Fruit fly (Drosophila melanogaster) whole organism, embryonic: ENCODE measurements around the gene Spc105R.

Source experiments
- Ada2b ChIP-seq: fragments of 200-800 bp; sonication (Bioruptor generic); IDR thresholded peaks from 2 replicates; pipeline ENCODE4 v1.3.6; 2022; ENCODE audit warnings: missing biosample characterization, missing genetic modification characterization
- Aef1 ChIP-seq: fragments of 200-800 bp; sonication (Bioruptor generic); IDR thresholded peaks from 3 replicates; pipeline ENCODE4 v1.3.6; 2022; ENCODE audit warnings: missing biosample characterization, missing genetic modification characterization
- CG10267 ChIP-seq: fragments of 200-800 bp; sonication (Bioruptor generic); optimal IDR thresholded peaks from 2 replicates; lab custom pipeline; 2018; ENCODE audit warnings: missing biosample characterization, mild to moderate bottlenecking, missing genetic modification characterization, moderate library complexity
- CG12071 ChIP-seq: fragments of 200-800 bp; sonication (Bioruptor generic); optimal IDR thresholded peaks from 3 replicates; lab custom pipeline; 2018; ENCODE audit warnings: missing biosample characterization, mild to moderate bottlenecking, missing genetic modification characterization
- CG12659 ChIP-seq: fragments of 200-800 bp; sonication (Bioruptor generic); optimal IDR thresholded peaks from 3 replicates; lab custom pipeline; 2017; ENCODE audit warnings: mild to moderate bottlenecking, missing biosample characterization, missing genetic modification reagents, missing genetic modification characterization
- CG17186 ChIP-seq: fragments of 200-800 bp; sonication (Bioruptor generic); optimal IDR thresholded peaks from 3 replicates; lab custom pipeline; 2017; ENCODE audit warnings: missing biosample characterization, missing genetic modification reagents, missing genetic modification characterization
- CG17829 ChIP-seq: fragments of 200-800 bp; optimal IDR thresholded peaks from 2 replicates; lab custom pipeline; 2019; ENCODE audit warnings: missing biosample characterization, mild to moderate bottlenecking, missing genetic modification characterization, moderate library complexity
- CG2712 ChIP-seq: fragments of 200-800 bp; optimal IDR thresholded peaks from 3 replicates; lab custom pipeline; 2019; ENCODE audit warnings: missing biosample characterization, mild to moderate bottlenecking, missing genetic modification characterization, moderate library complexity
- CG32532 ChIP-seq: fragments of 200-800 bp; sonication (Bioruptor generic); IDR thresholded peaks from 2 replicates; pipeline ENCODE4 v1.3.6; 2022; ENCODE audit warnings: missing biosample characterization, missing genetic modification characterization
- CG32772 ChIP-seq: fragments of 200-800 bp; sonication (Bioruptor generic); IDR thresholded peaks from 2 replicates; pipeline ENCODE4 v1.3.6; 2022; ENCODE audit warnings: missing biosample characterization, missing genetic modification characterization
- CG34422 ChIP-seq: fragments of 200-800 bp; sonication (Bioruptor generic); IDR thresholded peaks from 3 replicates; pipeline ENCODE4 v1.3.6; 2022; ENCODE audit warnings: missing biosample characterization, missing genetic modification characterization
- CG7928 ChIP-seq: fragments of 200-800 bp; sonication (Bioruptor generic); optimal IDR thresholded peaks from 2 replicates; lab custom pipeline; 2017; ENCODE audit warnings: missing biosample characterization, mild to moderate bottlenecking, missing genetic modification characterization
- CG7963 ChIP-seq: fragments of 200-800 bp; sonication (Bioruptor generic); IDR thresholded peaks from 3 replicates; pipeline ENCODE4 v1.3.6; 2022; ENCODE audit warnings: missing biosample characterization, missing genetic modification characterization; ENCODE audit not compliant: partially characterized antibody
- CG8281 ChIP-seq: fragments of 200-800 bp; sonication (Bioruptor generic); optimal IDR thresholded peaks from 2 replicates; lab custom pipeline; 2018; ENCODE audit warnings: missing biosample characterization, mild to moderate bottlenecking, missing genetic modification characterization, moderate library complexity
- CG9876 ChIP-seq: fragments of 200-800 bp; sonication (Bioruptor generic); optimal IDR thresholded peaks from 2 replicates; lab custom pipeline; 2016; ENCODE audit warnings: missing biosample characterization, missing genetic modification characterization
- HLH4C ChIP-seq: fragments of 200-800 bp; sonication (Bioruptor generic); IDR thresholded peaks from 3 replicates; pipeline ENCODE4 v1.3.6; 2022; ENCODE audit warnings: missing biosample characterization, missing genetic modification characterization; ENCODE audit not compliant: partially characterized antibody
- HLHmδ ChIP-seq: fragments of 200-800 bp; sonication (Bioruptor generic); optimal IDR thresholded peaks from 2 replicates; lab custom pipeline; 2018; ENCODE audit warnings: missing biosample characterization, mild to moderate bottlenecking, missing genetic modification characterization, moderate library complexity
- MBD-R2 ChIP-seq: fragments of 200-800 bp; sonication (Bioruptor generic); IDR thresholded peaks from 2 replicates; pipeline ENCODE4 v1.3.6; 2022; ENCODE audit warnings: missing biosample characterization, missing genetic modification characterization
- MESR4 ChIP-seq: fragments of 200-800 bp; sonication (Bioruptor generic); optimal IDR thresholded peaks from 2 replicates; lab custom pipeline; 2018; ENCODE audit warnings: missing biosample characterization, mild to moderate bottlenecking, missing genetic modification characterization, moderate library complexity
- Nf-YB ChIP-seq: fragments of 200-800 bp; sonication (Bioruptor generic); optimal IDR thresholded peaks from 3 replicates; lab custom pipeline; 2019; ENCODE audit warnings: missing biosample characterization, mild to moderate bottlenecking, missing genetic modification characterization, moderate library complexity
- Nf-YC ChIP-seq: fragments of 200-800 bp; optimal IDR thresholded peaks from 3 replicates; lab custom pipeline; 2019; ENCODE audit warnings: missing biosample characterization, mild to moderate bottlenecking, missing genetic modification characterization, moderate library complexity
- Rfx ChIP-seq: fragments of 200-800 bp; sonication (Bioruptor generic); IDR thresholded peaks from 2 replicates; pipeline ENCODE4 v1.3.6; 2022; ENCODE audit warnings: missing biosample characterization, missing genetic modification characterization
- abd-A ChIP-seq: fragments of 200-800 bp; sonication (Bioruptor generic); optimal IDR thresholded peaks from 3 replicates; lab custom pipeline; 2019; ENCODE audit warnings: missing biosample characterization, mild to moderate bottlenecking, missing genetic modification characterization, moderate library complexity
- ac ChIP-seq: fragments of 200-800 bp; sonication (Bioruptor generic); optimal IDR thresholded peaks from 3 replicates; lab custom pipeline; 2017; ENCODE audit warnings: missing biosample characterization, mild to moderate bottlenecking, missing genetic modification characterization
- aop ChIP-seq: fragments of 200-800 bp; sonication (Bioruptor generic); IDR thresholded peaks from 2 replicates; pipeline ENCODE4 v1.3.6; 2022; ENCODE audit warnings: missing biosample characterization, missing genetic modification characterization
- btn ChIP-seq: fragments of 200-800 bp; sonication (Bioruptor generic); optimal IDR thresholded peaks from 2 replicates; lab custom pipeline; 2016; ENCODE audit warnings: missing biosample characterization, missing genetic modification characterization
- caup ChIP-seq: fragments of 200-800 bp; sonication (Bioruptor generic); optimal IDR thresholded peaks from 3 replicates; lab custom pipeline; 2017; ENCODE audit warnings: missing biosample characterization, mild to moderate bottlenecking, missing genetic modification characterization, moderate library complexity; ENCODE audit not compliant: severe bottlenecking
- ci ChIP-seq: fragments of 200-800 bp; sonication (Bioruptor generic); IDR thresholded peaks from 3 replicates; pipeline ENCODE4 v1.3.6; 2022; ENCODE audit warnings: missing biosample characterization, missing genetic modification characterization
- corto ChIP-seq: fragments of 200-800 bp; sonication (Bioruptor generic); optimal IDR thresholded peaks from 2 replicates; lab custom pipeline; 2016; ENCODE audit warnings: missing biosample characterization, mild to moderate bottlenecking, missing genetic modification characterization, moderate library complexity
- cwo ChIP-seq: fragments of 200-800 bp; sonication (Bioruptor generic); optimal IDR thresholded peaks from 3 replicates; lab custom pipeline; 2017; ENCODE audit warnings: missing biosample characterization, missing genetic modification characterization, mild to moderate bottlenecking, moderate library complexity, missing genetic modification reagents
- dimm ChIP-seq: fragments of 200-800 bp; sonication (Bioruptor generic); IDR thresholded peaks from 2 replicates; pipeline ENCODE4 v1.3.6; 2022; ENCODE audit warnings: missing biosample characterization, missing genetic modification characterization
- dm ChIP-seq: fragments of 200-800 bp; sonication (Bioruptor generic); optimal IDR thresholded peaks from 3 replicates; lab custom pipeline; 2016; ENCODE audit warnings: missing biosample characterization, missing genetic modification characterization
- dpn ChIP-seq, 2 experiments: fragments of 200-800 bp; sonication (Bioruptor generic); optimal IDR thresholded peaks; 3 replicates each; lab custom pipeline; 2016; ENCODE audit warnings: missing biosample characterization in 2 of 2, missing genetic modification characterization in 2 of 2
- eve ChIP-seq, 2 experiments: fragments of >200 bp; optimal IDR thresholded peaks; 2 replicates each; lab custom pipeline; 2017; ENCODE audit warnings: missing biosample characterization in 2 of 2, missing genetic modification characterization in 2 of 2
- fu2 ChIP-seq: fragments of 200-800 bp; sonication (Bioruptor generic); optimal IDR thresholded peaks from 2 replicates; lab custom pipeline; 2016; ENCODE audit warnings: missing biosample characterization, missing genetic modification characterization
- gce ChIP-seq: fragments of 200-800 bp; sonication (Bioruptor generic); IDR thresholded peaks from 3 replicates; pipeline ENCODE4 v1.3.6; 2022; ENCODE audit warnings: missing biosample characterization, missing genetic modification characterization
- ham ChIP-seq: fragments of 200-800 bp; sonication (Bioruptor generic); IDR thresholded peaks from 2 replicates; pipeline ENCODE4 v1.3.6; 2022; ENCODE audit warnings: missing biosample characterization, missing genetic modification characterization
- nerfin-2 ChIP-seq: fragments of 200-800 bp; sonication (Bioruptor generic); IDR thresholded peaks from 2 replicates; pipeline ENCODE4 v1.3.6; 2022; ENCODE audit warnings: missing biosample characterization, missing genetic modification characterization; ENCODE audit not compliant: partially characterized antibody
- nom ChIP-seq: fragments of 200-800 bp; sonication (Bioruptor generic); optimal IDR thresholded peaks from 2 replicates; lab custom pipeline; 2017; ENCODE audit warnings: missing biosample characterization, missing genetic modification characterization, mild to moderate bottlenecking, moderate library complexity, missing genetic modification reagents
- onecut ChIP-seq: fragments of 200-800 bp; sonication (Bioruptor generic); IDR thresholded peaks from 2 replicates; pipeline ENCODE4 v1.3.6; 2022; ENCODE audit warnings: missing biosample characterization, missing genetic modification characterization
- pho ChIP-seq: fragments of 200-800 bp; sonication (Bioruptor generic); optimal IDR thresholded peaks from 2 replicates; lab custom pipeline; 2016; ENCODE audit warnings: missing biosample characterization, missing genetic modification characterization
- sd ChIP-seq: fragments of 200-800 bp; sonication (Bioruptor generic); optimal IDR thresholded peaks from 3 replicates; lab custom pipeline; 2018; ENCODE audit warnings: missing biosample characterization, mild to moderate bottlenecking, missing genetic modification characterization, moderate library complexity
- so ChIP-seq: fragments of 200-800 bp; sonication (Bioruptor generic); IDR thresholded peaks from 3 replicates; pipeline ENCODE4 v1.3.6; 2022; ENCODE audit warnings: missing biosample characterization, missing genetic modification characterization
- sob ChIP-seq: fragments of 200-800 bp; sonication (Bioruptor generic); IDR thresholded peaks from 2 replicates; pipeline ENCODE4 v1.3.6; 2022; ENCODE audit warnings: missing biosample characterization, missing genetic modification characterization
- tna ChIP-seq: fragments of 200-800 bp; sonication (Bioruptor generic); IDR thresholded peaks from 2 replicates; pipeline ENCODE4 v1.3.6; 2022; ENCODE audit warnings: missing biosample characterization, missing genetic modification characterization; ENCODE audit not compliant: partially characterized antibody
- twi ChIP-seq: fragments of 200-800 bp; optimal IDR thresholded peaks from 2 replicates; lab custom pipeline; 2019; ENCODE audit warnings: missing biosample characterization, mild to moderate bottlenecking, missing genetic modification characterization, moderate library complexity
- tx ChIP-seq: fragments of 200-800 bp; sonication (Bioruptor generic); optimal IDR thresholded peaks from 2 replicates; lab custom pipeline; 2016; ENCODE audit warnings: missing biosample characterization, missing genetic modification characterization
- unc-4 ChIP-seq: fragments of 200-800 bp; sonication (Bioruptor generic); IDR thresholded peaks from 2 replicates; pipeline ENCODE4 v1.3.6; 2022; ENCODE audit warnings: missing biosample characterization, missing genetic modification characterization; ENCODE audit not compliant: partially characterized antibody

The Spc105R gene

dm6 chr3L:20778224-20779063 is 21.8 kb upstream of the Spc105R start, which contains the start of the genes Pex16 and Pex14 (continued):
- TF ChIP-seq pho (peak; percentile 87), onecut (GFP tag; lab: Robert Waterston, UW) (peak; percentile 25; the same call in 1 of the 2 replicates), CG9876 (GFP tag; lab: Kevin White, UChicago) (peak; percentile 77), MESR4 (GFP tag; lab: Kevin White, UChicago) (peak; percentile 67), MBD-R2 (GFP tag; lab: Robert Waterston, UW) (peak; percentile 81), so (peak; percentile 66; the same call in 1 of the 3 replicates), CG8281 (tag; lab: Kevin White, UChicago) (peak; percentile 10), tx (peak; percentile 73), unc-4 (GFP tag; lab: Robert Waterston, UW) (0 out of 2 replicates have a peak, but pooled peaks have one; percentile 13), HLHmδ (GFP tag; lab: Kevin White, UChicago) (no peak), btn (GFP tag; lab: Kevin White, UChicago) (peak; percentile 45), CG17186 (GFP tag; lab: Kevin White, UChicago) (peak; percentile 36), sob (peak; percentile 79), dm (GFP tag; lab: Kevin White, UChicago) (peak; percentile 48), CG7928 (GFP tag; lab: Kevin White, UChicago) (no peak), ham (GFP tag; lab: Robert Waterston, UW) (no peak), Aef1 (peak; percentile 67), twi (tag; lab: Kevin White, UChicago) (peak; percentile 42), CG7963 (GFP tag; lab: Robert Waterston, UW) (no peak), caup (peak; percentile 27), ac (GFP tag; lab: Kevin White, UChicago) (no peak), nom (GFP tag; lab: Kevin White, UChicago) (no peak), dimm (GFP tag; lab: Robert Waterston, UW) (0 out of 2 replicates have a peak, but pooled peaks have one; percentile 36), tna (GFP tag; lab: Robert Waterston, UW) (no peak), gce (GFP tag; lab: Robert Waterston, UW) (peak; percentile 65; the same call in 2 of the 3 replicates), Nf-YC (tag; lab: Kevin White, UChicago) (peak; percentile 47), CG2712 (tag; lab: Kevin White, UChicago) (peak; percentile 68), CG12071 (GFP tag; lab: Kevin White, UChicago) (peak; percentile 20), CG12659 (GFP tag; lab: Kevin White, UChicago) (peak; percentile 56), nerfin-2 (no peak), eve (GFP tag; optimal IDR thresholded peaks at IDR 0.05; lab: Kevin White, UChicago) (no peak), CG10267 (tag; lab: Kevin White, UChicago) (peak; percentile 44), sd (tag; lab: Kevin White, UChicago) (no peak), Rfx (GFP tag; lab: Robert Waterston, UW) (peak; percentile 85), Ada2b (GFP tag; lab: Robert Waterston, UW) (peak; percentile 72), corto (GFP tag; lab: Kevin White, UChicago) (no peak), CG17829 (tag; lab: Kevin White, UChicago) (peak; percentile 64), dpn (GFP tag; optimal IDR thresholded peaks at IDR 0.05; lab: Kevin White, UChicago) (peak; percentile 78 to 84), CG34422 (GFP tag; lab: Robert Waterston, UW) (peak; percentile 66), aop (GFP tag; lab: Robert Waterston, UW) (no peak), cwo (GFP tag; lab: Kevin White, UChicago) (peak; percentile 17), CG32772 (peak; percentile 65), CG32532 (GFP tag; lab: Robert Waterston, UW) (peak; percentile 82), fu2 (GFP tag; lab: Kevin White, UChicago) (peak; percentile 69), ci (GFP tag; lab: Robert Waterston, UW) (peak; percentile 70), abd-A (tag; lab: Kevin White, UChicago) (no peak), HLH4C (GFP tag; lab: Robert Waterston, UW) (no peak), Nf-YB (GFP tag; lab: Kevin White, UChicago) (peak; percentile 27)
